Fruit fly (Drosophila melanogaster) whole organism, wandering third instar larva: ENCODE results near the gene ClpP.

ENCODE experiments used
- CrebA ChIP-seq: fragments of 200-800 bp; sonication (Bioruptor generic); optimal IDR thresholded peaks from 2 replicates; lab custom pipeline; 2016; ENCODE audit warnings: missing biosample characterization, mild to moderate bottlenecking, missing genetic modification characterization, borderline replicate concordance
- Dfd ChIP-seq: fragments of >200 bp; optimal IDR thresholded peaks from 2 replicates; lab custom pipeline; 2017; ENCODE audit warnings: missing biosample characterization, missing genetic modification characterization
- Dif ChIP-seq: fragments of 200-275, 200-300 bp; sonication (Bioruptor generic); optimal IDR thresholded peaks from 2 replicates; lab custom pipeline; 2018; ENCODE audit warnings: missing biosample characterization, missing genetic modification characterization; ENCODE audit not compliant: partially characterized antibody
- Hr78 ChIP-seq: fragments of >200 bp; optimal IDR thresholded peaks from 2 replicates; lab custom pipeline; 2017; ENCODE audit warnings: missing biosample characterization, missing genetic modification characterization
- Rel ChIP-seq, 2 experiments: fragments of 200-800 bp; sonication (Bioruptor generic) in 1 of 2; optimal IDR thresholded peaks; 2 replicates in 1 of 2; 3 replicates in 1 of 2; lab custom pipeline; 2016 to 2019; ENCODE audit warnings: mild to moderate bottlenecking in 2 of 2, missing biosample characterization in 2 of 2, missing genetic modification characterization in 2 of 2, moderate library complexity in 1 of 2
- brk ChIP-seq: fragments of 200-800 bp; sonication (Bioruptor generic); optimal IDR thresholded peaks from 2 replicates; lab custom pipeline; 2016; ENCODE audit warnings: missing biosample characterization, mild to moderate bottlenecking, missing genetic modification characterization
- dsf ChIP-seq: sonication (Bioruptor generic); optimal IDR thresholded peaks from 2 replicates; lab custom pipeline; 2016; ENCODE audit warnings: missing biosample characterization, missing genetic modification characterization, borderline replicate concordance
- ey ChIP-seq: fragments of 200-800 bp; sonication (Bioruptor generic); optimal IDR thresholded peaks from 2 replicates; lab custom pipeline; 2016; ENCODE audit warnings: missing biosample characterization, missing genetic modification characterization
- psq ChIP-seq: fragments of 200-800 bp; sonication (Bioruptor generic); optimal IDR thresholded peaks from 3 replicates; lab custom pipeline; 2017; ENCODE audit warnings: missing biosample characterization, mild to moderate bottlenecking, missing genetic modification characterization, moderate library complexity
- rgr ChIP-seq: fragments of 200-800 bp; sonication (Bioruptor generic); optimal IDR thresholded peaks from 3 replicates; lab custom pipeline; 2016; ENCODE audit warnings: missing biosample characterization, mild to moderate bottlenecking, missing genetic modification characterization
- sage ChIP-seq: fragments of 200-800 bp; sonication (Bioruptor generic); optimal IDR thresholded peaks from 2 replicates; lab custom pipeline; 2016; ENCODE audit warnings: missing biosample characterization, mild to moderate bottlenecking, missing genetic modification characterization
- usp ChIP-seq: fragments of >200 bp; optimal IDR thresholded peaks from 2 replicates; lab custom pipeline; 2017; ENCODE audit warnings: missing biosample characterization, missing genetic modification characterization
- woc ChIP-seq: sonication (Bioruptor generic); optimal IDR thresholded peaks from 2 replicates; lab custom pipeline; 2016; ENCODE audit warnings: missing biosample characterization, mild to moderate bottlenecking, missing genetic modification characterization

dm6 chr2L:10310614-10311382, 45.8 kb upstream of the ClpP start, which contains the start of gene Cdk5alpha:
- no peak for TF ChIP-seq Dif (GFP tag; lab: Kevin White, UChicago)
- TF ChIP-seq Dfd (GFP tag; lab: Kevin White, UChicago): no peak
- no peak for TF ChIP-seq Rel (GFP tag; optimal IDR thresholded peaks at IDR 0.05; lab: Kevin White, UChicago)
- no peak for TF ChIP-seq Rel (tag; optimal IDR thresholded peaks at IDR 0.05; lab: Kevin White, UChicago)
- no peak for TF ChIP-seq psq (GFP tag; lab: Kevin White, UChicago)
- no peak for TF ChIP-seq sage (GFP tag; lab: Kevin White, UChicago)
- TF ChIP-seq rgr: no peak
- TF ChIP-seq brk: no peak
- no peak for TF ChIP-seq usp
- no peak for TF ChIP-seq woc (GFP tag; lab: Kevin White, UChicago)
- no peak for TF ChIP-seq CrebA (GFP tag; lab: Kevin White, UChicago)
- no peak for TF ChIP-seq Hr78
- TF ChIP-seq dsf (GFP tag; lab: Kevin White, UChicago): no peak
- TF ChIP-seq ey (GFP tag; lab: Kevin White, UChicago): no peak
